Fruit fly (Drosophila melanogaster): ENCODE data around the gene CG13727.

The CG13727 gene

DNA sequence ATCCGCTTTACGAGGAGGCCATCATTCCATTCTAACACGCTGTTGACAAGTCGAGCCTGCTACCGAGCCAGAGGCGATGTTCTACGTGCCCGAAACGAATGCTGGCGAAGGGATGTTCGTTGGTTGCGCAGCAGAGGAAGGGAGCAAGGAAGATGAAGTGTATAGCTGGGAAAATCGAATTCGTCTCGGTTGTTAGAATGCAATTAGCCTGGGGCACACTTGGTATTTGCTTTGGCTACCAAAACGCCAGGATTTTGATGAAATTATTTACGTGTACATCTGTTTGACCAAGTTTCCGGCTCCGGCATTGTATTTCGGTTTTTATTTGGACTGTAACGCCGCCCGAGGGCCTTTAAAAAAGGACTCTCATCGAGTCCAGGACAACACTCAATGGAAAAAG lies 16.3 kb upstream of the CG13727 start:
- TF ChIP-seq Deaf1 (tag; optimal IDR thresholded peaks at IDR 0.05) (peak; percentile 8), CG17568 (GFP tag; optimal IDR thresholded peaks at IDR 0.05) (no peak), Ptx1 (GFP tag; IDR thresholded peaks at IDR 0.05) (no peak), CG9437 (GFP tag; optimal IDR thresholded peaks at IDR 0.05) (no peak), abd-A (tag; optimal IDR thresholded peaks at IDR 0.05) (no peak), CG8281 (tag; optimal IDR thresholded peaks at IDR 0.05) (no peak), Xrp1 (GFP tag; IDR thresholded peaks at IDR 0.05) (no peak), CG31388 (GFP tag; optimal IDR thresholded peaks at IDR 0.05) (no peak), CG10274 (GFP tag; optimal IDR thresholded peaks at IDR 0.05) (no peak), ssp (GFP tag; IDR thresholded peaks at IDR 0.05) (no peak), CG3065 (GFP tag; optimal IDR thresholded peaks at IDR 0.05) (no peak), CG6272 (GFP tag; IDR thresholded peaks at IDR 0.05) (no peak), CG18619 (GFP tag; optimal IDR thresholded peaks at IDR 0.05) (no peak), CG11085 (GFP tag; IDR thresholded peaks at IDR 0.05) (no peak), gsb-n (tag; optimal IDR thresholded peaks at IDR 0.05) (peak; percentile 93)

DNA sequence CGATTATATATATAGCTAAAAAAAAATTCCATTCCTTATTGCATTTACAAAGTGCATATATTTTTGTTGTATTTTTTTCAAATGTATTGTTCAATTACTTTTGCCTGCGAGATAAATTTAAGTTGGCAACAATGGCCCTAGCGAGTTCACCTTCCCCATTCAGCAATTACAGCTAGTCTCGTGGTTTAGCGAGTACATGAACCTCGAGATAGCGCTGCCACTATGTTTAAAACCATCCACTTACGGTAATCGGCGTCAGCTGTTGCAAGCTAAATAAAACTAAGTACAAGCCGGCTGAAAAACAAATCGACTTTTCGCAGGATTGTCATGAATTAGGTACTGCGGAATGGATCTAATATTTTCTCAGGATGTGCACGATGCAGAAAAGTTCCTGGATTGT lies 11.7 kb upstream of the CG13727 start:
- TF ChIP-seq Elba2 (GFP tag; optimal IDR thresholded peaks at IDR 0.05) (peak; percentile 17), Dref (GFP tag; IDR thresholded peaks at IDR 0.05) (peak; percentile 55), CG12391 (tag; optimal IDR thresholded peaks at IDR 0.05) (peak; percentile 19), bab2 (GFP tag; optimal IDR thresholded peaks at IDR 0.05) (no peak), chinmo (GFP tag; IDR thresholded peaks at IDR 0.05; ENCODE audit: partially characterized antibody) (0 out of 4 replicates have a peak, but pooled peaks have one; percentile 28), insv (GFP tag; optimal IDR thresholded peaks at IDR 0.05) (peak in 1 of 2 experiments; percentile 26), CG15514 (GFP tag; optimal IDR thresholded peaks at IDR 0.05) (peak; percentile 61), Sry-δ (GFP tag; optimal IDR thresholded peaks at IDR 0.05) (peak; percentile 55), lov (optimal IDR thresholded peaks at IDR 0.05) (no peak), lov (GFP tag; IDR thresholded peaks at IDR 0.05) (0 out of 3 replicates have a peak, but pooled peaks have one; percentile 5), dm (GFP tag; optimal IDR thresholded peaks at IDR 0.05) (peak; percentile 79), CG9437 (GFP tag; optimal IDR thresholded peaks at IDR 0.05) (peak; percentile 59), CG17829 (tag; optimal IDR thresholded peaks at IDR 0.05) (peak; percentile 46), zen (tag; optimal IDR thresholded peaks at IDR 0.05) (peak; percentile 61), HmgZ (tag; optimal IDR thresholded peaks at IDR 0.05) (peak; percentile 76), crp (GFP tag; optimal IDR thresholded peaks at IDR 0.05) (peak; percentile 89 to 97), sens (GFP tag) (peak; percentile 35), onecut (GFP tag; IDR thresholded peaks at IDR 0.05) (peak; percentile 78), mam (GFP tag; optimal IDR thresholded peaks at IDR 0.05) (peak; percentile 11), phol (tag; optimal IDR thresholded peaks at IDR 0.05) (peak; percentile 50), fru (optimal IDR thresholded peaks at IDR 0.05) (no peak), Mad (GFP tag; optimal IDR thresholded peaks at IDR 0.05) (no peak), CG17361 (GFP tag; IDR thresholded peaks at IDR 0.05) (no peak), D (optimal IDR thresholded peaks at IDR 0.05) (no peak), D (GFP tag; optimal IDR thresholded peaks at IDR 0.05) (no peak), nmo (GFP tag; optimal IDR thresholded peaks at IDR 0.05) (peak; percentile 48), fd96Cb (tag; optimal IDR thresholded peaks at IDR 0.05) (no peak), CoRest (tag; optimal IDR thresholded peaks at IDR 0.05) (peak; percentile 37), Dp (GFP tag; optimal IDR thresholded peaks at IDR 0.05) (peak; percentile 56), BEAF-32 (GFP tag; optimal IDR thresholded peaks at IDR 0.05) (peak; percentile 44), CG12659 (GFP tag; optimal IDR thresholded peaks at IDR 0.05) (peak; percentile 12), E2f2 (GFP tag; IDR thresholded peaks at IDR 0.05) (peak; percentile 59), slbo (GFP tag; IDR thresholded peaks at IDR 0.05) (peak; percentile 34; the same call in 1 of the 2 replicates), ab (GFP tag; optimal IDR thresholded peaks at IDR 0.05) (peak; percentile 50), CG7928 (GFP tag; optimal IDR thresholded peaks at IDR 0.05) (no peak), Stat92E (GFP tag; optimal IDR thresholded peaks at IDR 0.05) (no peak), pita (GFP tag; optimal IDR thresholded peaks at IDR 0.05) (peak; percentile 90)

Measured in whole organism, embryonic.